Fruit fly (Drosophila melanogaster): Measurements from ENCODE around the gene CG10126.

DNA sequence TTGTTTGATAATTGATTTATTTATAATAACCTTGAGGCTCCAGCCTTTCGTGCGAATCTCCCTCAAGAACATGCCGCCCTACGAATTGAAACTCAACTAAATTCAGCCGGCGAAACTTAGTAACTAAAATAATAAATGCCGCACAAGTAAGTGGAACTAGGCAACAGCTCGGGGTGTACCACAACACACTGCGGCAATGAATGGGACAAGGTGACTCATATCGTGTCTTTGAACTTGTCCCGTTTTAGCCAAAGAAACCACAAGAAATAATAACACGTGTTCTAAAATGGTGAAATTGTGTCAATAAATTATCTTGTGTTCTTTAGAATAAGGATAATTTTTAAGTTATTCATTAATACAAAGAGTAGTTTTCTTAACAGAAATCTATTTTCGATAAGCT is at the start of gene CG10126:
- no peak for TF ChIP-seq CG8159 (tag; optimal IDR thresholded peaks at IDR 0.05)
- TF ChIP-seq Snoo (tag; optimal IDR thresholded peaks at IDR 0.05), result no peak
- no peak for TF ChIP-seq gl (tag; optimal IDR thresholded peaks at IDR 0.05)
- TF ChIP-seq CG13204 (GFP tag; optimal IDR thresholded peaks at IDR 0.05), result no peak
- TF ChIP-seq CG17806 (tag; optimal IDR thresholded peaks at IDR 0.05), result no peak
- TF ChIP-seq CG8301 (tag; optimal IDR thresholded peaks at IDR 0.05), result no peak
- no peak for TF ChIP-seq CG12605 (GFP tag; IDR thresholded peaks at IDR 0.05)
- TF ChIP-seq fd96Ca (GFP tag; IDR thresholded peaks at IDR 0.05), result no peak
- TF ChIP-seq CG34367 (tag; optimal IDR thresholded peaks at IDR 0.05), result no peak
- no peak for TF ChIP-seq CG32121 (GFP tag; IDR thresholded peaks at IDR 0.05)
- TF ChIP-seq EcR (GFP tag; optimal IDR thresholded peaks at IDR 0.05), result no peak
- TF ChIP-seq CG9948 (tag; optimal IDR thresholded peaks at IDR 0.05), result no peak
- no peak for TF ChIP-seq Ets98B (GFP tag; IDR thresholded peaks at IDR 0.05)

Data from whole organism, pupa.